Worm (Caenorhabditis elegans) whole organism, late embryonic: ENCODE results near the gene dlst-1.

Source experiments
- K02D7.2 ChIP-seq: sonication (generic microtip); optimal IDR thresholded peaks from 2 replicates; lab custom pipeline; 2017; ENCODE audit warnings: mild to moderate bottlenecking, missing genetic modification characterization, missing compliant biosample characterization
- K09A11.1 ChIP-seq: sonication (generic microtip); optimal IDR thresholded peaks from 2 replicates; lab custom pipeline; 2017; ENCODE audit warnings: antibody characterized with exemption, mild to moderate bottlenecking, missing genetic modification characterization, missing compliant biosample characterization; ENCODE audit not compliant: insufficient read depth
- ceh-18 ChIP-seq: sonication (generic microtip); optimal IDR thresholded peaks from 2 replicates; lab custom pipeline; 2016; ENCODE audit warnings: missing genetic modification characterization, missing compliant biosample characterization
- ceh-19 ChIP-seq: fragments of 200-800 bp; sonication (Bioruptor generic); optimal IDR thresholded peaks from 2 replicates; lab custom pipeline; 2018; ENCODE audit warnings: mild to moderate bottlenecking, missing genetic modification characterization, missing compliant biosample characterization
- ceh-2 ChIP-seq: sonication (generic microtip); optimal IDR thresholded peaks from 2 replicates; lab custom pipeline; 2016; ENCODE audit warnings: missing genotype, missing genetic modification characterization, missing compliant biosample characterization
- ceh-30 ChIP-seq: fragments of 150-350 bp; optimal IDR thresholded peaks from 2 replicates; lab custom pipeline; 2014; ENCODE audit warnings: missing biosample characterization, missing genetic modification characterization
- ceh-34 ChIP-seq: sonication (generic microtip); optimal IDR thresholded peaks from 2 replicates; lab custom pipeline; 2016; ENCODE audit warnings: mild to moderate bottlenecking, missing genetic modification characterization, missing compliant biosample characterization
- ceh-6 ChIP-seq: fragments of 200-800 bp; sonication (Bioruptor generic); optimal IDR thresholded peaks from 2 replicates; lab custom pipeline; 2018; ENCODE audit warnings: mild to moderate bottlenecking, missing genetic modification characterization, missing compliant biosample characterization
- che-1 ChIP-seq: sonication (generic microtip); optimal IDR thresholded peaks from 2 replicates; lab custom pipeline; 2016; ENCODE audit warnings: mild to moderate bottlenecking, missing genetic modification characterization, missing compliant biosample characterization
- elt-4 ChIP-seq: sonication (generic microtip); optimal IDR thresholded peaks from 2 replicates; lab custom pipeline; 2016; ENCODE audit warnings: missing genetic modification characterization, missing compliant biosample characterization
- ets-4 ChIP-seq: sonication (generic microtip); optimal IDR thresholded peaks from 2 replicates; lab custom pipeline; 2016; ENCODE audit warnings: missing genetic modification characterization, missing compliant biosample characterization
- eyg-1 ChIP-seq: sonication (generic microtip); optimal IDR thresholded peaks from 2 replicates; lab custom pipeline; 2016; ENCODE audit warnings: missing genotype, missing genetic modification characterization, missing compliant biosample characterization
- gmeb-2 ChIP-seq: sonication (generic microtip); optimal IDR thresholded peaks from 2 replicates; lab custom pipeline; 2016; ENCODE audit warnings: missing genetic modification characterization, inconsistent platforms, missing compliant biosample characterization
- hlh-13 ChIP-seq: fragments of 200-800 bp; sonication (Bioruptor generic); optimal IDR thresholded peaks from 2 replicates; lab custom pipeline; 2018; ENCODE audit warnings: mild to moderate bottlenecking, missing genetic modification characterization, missing compliant biosample characterization
- hlh-15 ChIP-seq: sonication (generic microtip); optimal IDR thresholded peaks from 2 replicates; lab custom pipeline; 2016; ENCODE audit warnings: missing genetic modification characterization, missing compliant biosample characterization
- hlh-30 ChIP-seq: sonication (generic microtip); optimal IDR thresholded peaks from 2 replicates; lab custom pipeline; 2017; ENCODE audit warnings: antibody characterized with exemption, missing genetic modification characterization, missing compliant biosample characterization; ENCODE audit not compliant: insufficient read depth
- hlh-6 ChIP-seq: sonication (generic microtip); optimal IDR thresholded peaks from 2 replicates; lab custom pipeline; 2016; ENCODE audit warnings: missing genotype, missing genetic modification characterization, missing compliant biosample characterization
- lim-6 ChIP-seq: sonication (generic microtip); optimal IDR thresholded peaks from 2 replicates; lab custom pipeline; 2016; ENCODE audit warnings: missing genetic modification characterization, missing compliant biosample characterization
- nfya-1 ChIP-seq: sonication (generic microtip); optimal IDR thresholded peaks from 2 replicates; lab custom pipeline; 2017; ENCODE audit warnings: missing genetic modification characterization, mild to moderate bottlenecking, missing compliant biosample characterization, antibody characterized with exemption, moderate library complexity
- npax-4 ChIP-seq: sonication (generic microtip); optimal IDR thresholded peaks from 2 replicates; lab custom pipeline; 2016; ENCODE audit warnings: missing genetic modification characterization, missing compliant biosample characterization
- odd-2 ChIP-seq: sonication (generic microtip); optimal IDR thresholded peaks from 2 replicates; lab custom pipeline; 2017; ENCODE audit warnings: antibody characterized with exemption, mild to moderate bottlenecking, missing genetic modification characterization, missing compliant biosample characterization
- pat-9 ChIP-seq: fragments of 200-800 bp; sonication (Bioruptor generic); optimal IDR thresholded peaks from 2 replicates; lab custom pipeline; 2018; ENCODE audit warnings: mild to moderate bottlenecking, missing genetic modification characterization, moderate library complexity, missing compliant biosample characterization
- pha-2 ChIP-seq: sonication (generic microtip); optimal IDR thresholded peaks from 2 replicates; lab custom pipeline; 2017; ENCODE audit warnings: mild to moderate bottlenecking, missing genetic modification characterization, missing compliant biosample characterization
- pha-4 ChIP-seq: fragments of 150-350 bp; optimal IDR thresholded peaks from 2 replicates; lab custom pipeline; 2018; ENCODE audit warnings: missing biosample characterization, missing genetic modification reagents, missing genetic modification characterization
- pqm-1 ChIP-seq: sonication (generic microtip); optimal IDR thresholded peaks from 2 replicates; lab custom pipeline; 2016; ENCODE audit warnings: missing genetic modification characterization, missing compliant biosample characterization
- rnt-1 ChIP-seq: sonication (generic microtip); optimal IDR thresholded peaks from 2 replicates; lab custom pipeline; 2016; ENCODE audit warnings: missing genetic modification characterization, missing compliant biosample characterization
- sdc-2 ChIP-seq: sonication (generic microtip); optimal IDR thresholded peaks from 2 replicates; lab custom pipeline; 2016; ENCODE audit warnings: missing genotype, missing genetic modification characterization, missing compliant biosample characterization
- sox-2 ChIP-seq: fragments of 200-800 bp; sonication (Bioruptor generic); IDR thresholded peaks from 2 replicates; pipeline ENCODE4 v1.3.6; 2022; ENCODE audit warnings: missing genetic modification reagents, missing genetic modification characterization, missing compliant biosample characterization
- sox-4 ChIP-seq: sonication (generic microtip); optimal IDR thresholded peaks from 2 replicates; lab custom pipeline; 2017; ENCODE audit warnings: mild to moderate bottlenecking, missing genetic modification characterization, inconsistent platforms, missing compliant biosample characterization
- syd-9 ChIP-seq: sonication (generic microtip); optimal IDR thresholded peaks from 2 replicates; lab custom pipeline; 2016; ENCODE audit warnings: mild to moderate bottlenecking, missing genetic modification characterization, moderate library complexity, missing compliant biosample characterization
- tbx-2 ChIP-seq: sonication (generic microtip); optimal IDR thresholded peaks from 2 replicates; lab custom pipeline; 2016; ENCODE audit warnings: missing genetic modification characterization, missing compliant biosample characterization
- unc-3 ChIP-seq, 2 experiments: fragments of 200-800 bp in 1 of 2; sonication (Bioruptor generic) in 1 of 2; sonication (generic microtip) in 1 of 2; conservative IDR thresholded peaks in 1 of 2; optimal IDR thresholded peaks in 1 of 2; 2 replicates each; pipeline versions ENCODE4 v1.3.6 to Lab custom; 2016 to 2022; ENCODE audit warnings: missing compliant biosample characterization in 2 of 2, missing genetic modification characterization in 2 of 2, missing genetic modification reagents in 1 of 2
- unc-86 ChIP-seq: sonication (generic microtip); optimal IDR thresholded peaks from 2 replicates; lab custom pipeline; 2016; ENCODE audit warnings: missing genetic modification characterization, missing compliant biosample characterization
- ztf-16 ChIP-seq: sonication (generic microtip); optimal IDR thresholded peaks from 2 replicates; lab custom pipeline; 2017; ENCODE audit warnings: missing genetic modification characterization, missing compliant biosample characterization

dlst-1 gene

DNA sequence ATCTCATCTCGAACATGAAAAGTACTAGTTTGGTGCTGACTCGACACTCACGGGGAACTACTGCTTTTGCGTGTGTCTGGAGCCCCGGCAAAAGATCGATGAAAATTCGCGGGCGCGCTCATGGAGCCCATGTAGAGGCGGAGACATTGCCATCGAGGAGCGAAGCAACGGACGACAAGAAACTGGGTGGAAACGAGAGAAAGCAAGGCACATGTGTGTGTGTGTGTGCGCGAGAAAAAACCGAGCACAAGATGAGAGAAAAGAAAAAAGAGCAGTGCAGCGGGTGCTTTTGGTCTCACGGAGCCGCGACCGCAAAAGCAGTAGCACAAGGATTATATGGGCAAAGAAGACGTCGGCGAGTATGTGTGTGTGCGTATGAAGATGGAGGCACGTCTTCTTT is 50.1 kb downstream of the dlst-1 start (continued):
- TF ChIP-seq unc-3 (GFP tag; conservative IDR thresholded peaks at IDR 0.05; lab: Robert Waterston, UW) (no peak), unc-3 (tag; optimal IDR thresholded peaks at IDR 0.05; lab: Kevin White, UChicago) (no peak), tbx-2 (tag; lab: Kevin White, UChicago) (peak; percentile 9), K02D7.2 (tag; lab: Kevin White, UChicago) (no peak), pqm-1 (tag; lab: Kevin White, UChicago) (no peak), ceh-6 (GFP tag; lab: Kevin White, UChicago) (no peak), pha-4 (tag; lab: Kevin White, UChicago) (no peak), elt-4 (tag; lab: Kevin White, UChicago) (no peak), rnt-1 (tag; lab: Kevin White, UChicago) (no peak), ets-4 (tag; lab: Kevin White, UChicago) (no peak), ceh-34 (tag; lab: Kevin White, UChicago) (peak; percentile 42), unc-86 (no peak), hlh-15 (tag; lab: Kevin White, UChicago) (no peak), ceh-2 (no peak), nfya-1 (tag; lab: Kevin White, UChicago) (peak; percentile 14), hlh-30 (tag; lab: Kevin White, UChicago) (no peak), K09A11.1 (tag; lab: Kevin White, UChicago) (no peak), syd-9 (no peak), sdc-2 (tag; lab: Kevin White, UChicago) (peak; percentile 22), gmeb-2 (tag; lab: Kevin White, UChicago) (no peak), hlh-6 (tag; lab: Kevin White, UChicago) (no peak), che-1 (tag; lab: Kevin White, UChicago) (no peak), eyg-1 (tag; lab: Kevin White, UChicago) (no peak), pha-2 (no peak), hlh-13 (GFP tag; lab: Kevin White, UChicago) (no peak)

ce11 chrV:6657532-6658259 is 51.2 kb downstream of the dlst-1 start:
- TF ChIP-seq npax-4 = no peak
- no peak for TF ChIP-seq sox-4
- TF ChIP-seq rnt-1 (tag; lab: Kevin White, UChicago) = no peak
- TF ChIP-seq lim-6 (tag; lab: Kevin White, UChicago) = no peak
- no peak for TF ChIP-seq hlh-6 (tag; lab: Kevin White, UChicago)
- no peak for TF ChIP-seq ztf-16 (tag; lab: Kevin White, UChicago)
- no peak for TF ChIP-seq sox-2 (GFP tag; lab: Robert Waterston, UW)
- no peak for TF ChIP-seq ceh-30
- TF ChIP-seq pat-9 (tag; lab: Kevin White, UChicago) = no peak
- TF ChIP-seq ceh-18 = no peak
- TF ChIP-seq odd-2 (tag; lab: Kevin White, UChicago) = no peak
- no peak for TF ChIP-seq ceh-19
